Worm (Caenorhabditis elegans): ENCODE data around the gene srb-16.

DNA sequence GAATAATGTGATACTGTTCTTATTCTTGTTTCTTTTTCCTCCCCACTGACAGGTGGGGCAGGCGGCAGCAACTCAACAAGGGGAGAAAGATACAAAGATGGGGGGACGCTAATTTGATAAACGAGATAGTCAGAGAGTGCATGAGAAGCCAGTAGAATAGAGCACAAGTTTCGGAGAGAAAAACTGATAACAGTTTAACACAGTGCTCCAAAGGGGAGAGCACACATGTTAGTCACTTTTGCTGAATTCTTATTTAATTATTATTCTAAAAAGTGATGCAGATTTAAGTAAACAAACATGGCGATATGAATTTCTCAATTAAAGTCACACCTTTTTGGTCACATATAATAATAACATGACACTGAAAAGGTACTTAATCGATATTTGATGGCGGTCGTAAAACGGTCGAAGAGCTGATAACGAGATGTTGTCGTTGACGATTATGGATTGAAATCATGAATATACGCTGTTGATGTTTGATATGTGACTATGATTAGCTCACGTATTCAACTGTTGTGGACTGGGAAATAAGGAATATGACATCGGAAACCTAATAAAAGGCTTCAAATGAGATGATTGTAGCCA lies 35.3 kb upstream of the srb-16 start:
- TF ChIP-seq K02D7.2 (tag; optimal IDR thresholded peaks at IDR 0.05), result no peak
- no peak for TF ChIP-seq lin-11 (tag; optimal IDR thresholded peaks at IDR 0.05)
- TF ChIP-seq ets-4 (tag; optimal IDR thresholded peaks at IDR 0.05), result no peak
- no peak for TF ChIP-seq nhr-11 (tag; optimal IDR thresholded peaks at IDR 0.05)
- TF ChIP-seq pha-4 (tag; optimal IDR thresholded peaks at IDR 0.05), result no peak
- TF ChIP-seq ttx-3 (tag; optimal IDR thresholded peaks at IDR 0.05), result no peak

Data from whole organism, late embryonic.